Fruit fly (Drosophila melanogaster): ENCODE measurements around the gene PKD.

PKD gene

dm6 chr3R:18298900-18299321 lies 15.3 kb downstream of the PKD start, which contains the start of gene Dlc90F (continued):
- TF ChIP-seq BEAF-32 (GFP tag; optimal IDR thresholded peaks at IDR 0.05) (peak; percentile 85), CG10462 (GFP tag; optimal IDR thresholded peaks at IDR 0.05) (peak; percentile 58), aop (GFP tag; IDR thresholded peaks at IDR 0.05) (0 out of 2 replicates have a peak, but pooled peaks have one; percentile 27), caup (GFP tag; optimal IDR thresholded peaks at IDR 0.05; ENCODE audit: severe bottlenecking) (peak; percentile 49), CG30020 (tag; optimal IDR thresholded peaks at IDR 0.05) (peak; percentile 84), CG2875 (GFP tag; optimal IDR thresholded peaks at IDR 0.05) (no peak), hkb (optimal IDR thresholded peaks at IDR 0.05) (peak; percentile 94), hkb (GFP tag; IDR thresholded peaks at IDR 0.05) (peak; percentile 63; the same call in 1 of the 2 replicates), ttk (GFP tag; IDR thresholded peaks at IDR 0.05) (peak; percentile 80), pita (GFP tag; optimal IDR thresholded peaks at IDR 0.05) (no peak), pros (GFP tag; optimal IDR thresholded peaks at IDR 0.05) (no peak), ci (GFP tag; IDR thresholded peaks at IDR 0.05) (peak; percentile 84), CG1024 (GFP tag; IDR thresholded peaks at IDR 0.05) (peak; percentile 27), unpg (GFP tag; optimal IDR thresholded peaks at IDR 0.05) (peak; percentile 78), org-1 (GFP tag; optimal IDR thresholded peaks at IDR 0.05) (no peak), dm (GFP tag; optimal IDR thresholded peaks at IDR 0.05) (peak; percentile 83), CG43689 (GFP tag; IDR thresholded peaks at IDR 0.05) (no peak), da (GFP tag; optimal IDR thresholded peaks at IDR 0.05) (no peak), Med (GFP tag) (peak; percentile 93), CG32532 (GFP tag; IDR thresholded peaks at IDR 0.05) (peak; percentile 84), CG32767 (GFP tag; IDR thresholded peaks at IDR 0.05) (0 out of 2 replicates have a peak, but pooled peaks have one; percentile 15), trem (tag; optimal IDR thresholded peaks at IDR 0.05) (peak; percentile 83), B-H1 (GFP tag; IDR thresholded peaks at IDR 0.05) (peak; percentile 64; the same call in 2 of the 3 replicates), CG14667 (GFP tag; IDR thresholded peaks at IDR 0.05) (peak; percentile 77), CG11398 (GFP tag; optimal IDR thresholded peaks at IDR 0.05) (no peak), NFAT (GFP tag; IDR thresholded peaks at IDR 0.05) (peak; percentile 65), CG11504 (tag; optimal IDR thresholded peaks at IDR 0.05) (peak; percentile 79), CG8765 (GFP tag; IDR thresholded peaks at IDR 0.05) (no peak), dimm (GFP tag; IDR thresholded peaks at IDR 0.05) (peak; percentile 72), CG34422 (GFP tag; IDR thresholded peaks at IDR 0.05) (peak; percentile 74), CHES-1-like (GFP tag; optimal IDR thresholded peaks at IDR 0.05) (peak; percentile 86), z (GFP tag; IDR thresholded peaks at IDR 0.05) (no peak), Bdp1 (GFP tag; optimal IDR thresholded peaks at IDR 0.05) (peak; percentile 72), NC2β (GFP tag; optimal IDR thresholded peaks at IDR 0.05) (peak; percentile 80), GATAe (GFP tag; conservative IDR thresholded peaks at IDR 0.05) (no peak), en (GFP tag; optimal IDR thresholded peaks at IDR 0.05) (peak; percentile 21), Antp (GFP tag; optimal IDR thresholded peaks at IDR 0.05) (peak; percentile 81), otp (GFP tag; IDR thresholded peaks at IDR 0.05) (0 out of 3 replicates have a peak, but pooled peaks have one; percentile 39), bowl (GFP tag; IDR thresholded peaks at IDR 0.05) (no peak), CG1647 (GFP tag; optimal IDR thresholded peaks at IDR 0.05) (peak; percentile 55), Ets65A (GFP tag) (peak; percentile 98), rib (GFP tag; IDR thresholded peaks at IDR 0.05) (peak; percentile 47; the same call in 1 of the 2 replicates), CG8089 (GFP tag; optimal IDR thresholded peaks at IDR 0.05) (peak; percentile 59), nmo (GFP tag; optimal IDR thresholded peaks at IDR 0.05) (peak; percentile 91), psq (GFP tag; optimal IDR thresholded peaks at IDR 0.05) (no peak), CG30431 (GFP tag; optimal IDR thresholded peaks at IDR 0.05) (peak; percentile 61), Abd-B (GFP tag; optimal IDR thresholded peaks at IDR 0.05) (peak; percentile 95), ham (GFP tag; IDR thresholded peaks at IDR 0.05) (no peak), mam (GFP tag; optimal IDR thresholded peaks at IDR 0.05) (peak; percentile 85), ssp (GFP tag; IDR thresholded peaks at IDR 0.05) (peak; percentile 94), Gsc (GFP tag; IDR thresholded peaks at IDR 0.05) (no peak), CG17612 (GFP tag; IDR thresholded peaks at IDR 0.05) (peak; percentile 51; the same call in 1 of the 2 replicates), HmgD (GFP tag; optimal IDR thresholded peaks at IDR 0.05) (peak; percentile 33)
